Fruit fly (Drosophila melanogaster): ENCODE results near the gene CG32100.

DNA sequence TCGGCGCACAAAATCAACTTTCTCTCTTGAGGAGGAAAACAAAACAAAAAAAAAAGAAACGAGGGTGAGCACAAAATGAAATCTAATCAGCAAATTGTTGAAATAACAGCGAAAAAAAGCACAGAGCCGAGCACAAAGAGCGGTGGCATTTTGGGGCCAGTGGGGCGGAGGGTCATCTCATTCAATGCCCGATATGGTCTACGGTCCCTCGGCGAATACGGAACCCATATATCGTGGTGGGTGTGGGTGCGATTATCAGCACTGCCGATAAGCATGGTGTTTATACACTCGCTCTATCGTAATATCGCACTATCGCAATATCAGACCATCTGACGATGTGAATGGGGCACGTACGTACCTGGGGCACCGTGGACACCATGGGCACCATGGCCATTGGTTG lies 8.6 kb upstream of the CG32100 start:
- TF ChIP-seq h (optimal IDR thresholded peaks at IDR 0.05) (no peak), Myc (optimal IDR thresholded peaks at IDR 0.05) (no peak), Sin3A (optimal IDR thresholded peaks at IDR 0.05) (no peak), psq (optimal IDR thresholded peaks at IDR 0.05) (no peak)

Measured in Kc167 (cell line).